Fruit fly (Drosophila melanogaster) whole organism, embryonic: ENCODE data around the gene CG10802.

Experiments
- C15 ChIP-seq: fragments of 200-800 bp; sonication (Bioruptor generic); IDR thresholded peaks from 3 replicates; pipeline ENCODE4 v1.3.6; 2022; ENCODE audit warnings: missing biosample characterization, missing genetic modification characterization
- CG10462 ChIP-seq: fragments of 200-800 bp; sonication (Bioruptor generic); optimal IDR thresholded peaks from 2 replicates; lab custom pipeline; 2016; ENCODE audit warnings: missing biosample characterization, missing genetic modification characterization
- CG11695 ChIP-seq: fragments of 200-800 bp; sonication (Bioruptor generic); IDR thresholded peaks from 3 replicates; pipeline ENCODE4 v1.3.6; 2022; ENCODE audit warnings: missing biosample characterization, missing genetic modification characterization
- CG12299 ChIP-seq: fragments of 200-800 bp; sonication (Bioruptor generic); optimal IDR thresholded peaks from 2 replicates; lab custom pipeline; 2018; ENCODE audit warnings: missing biosample characterization, mild to moderate bottlenecking, missing genetic modification characterization
- CG12942 ChIP-seq: fragments of 200-800 bp; sonication (Bioruptor generic); optimal IDR thresholded peaks from 3 replicates; lab custom pipeline; 2016; ENCODE audit warnings: missing biosample characterization, missing genetic modification characterization
- CG13123 ChIP-seq: fragments of 200-800 bp; sonication (Bioruptor generic); optimal IDR thresholded peaks from 2 replicates; lab custom pipeline; 2016; ENCODE audit warnings: missing biosample characterization, missing genetic modification characterization
- CG14965 ChIP-seq: fragments of 200-800 bp; sonication (Bioruptor generic); optimal IDR thresholded peaks from 2 replicates; lab custom pipeline; 2016; ENCODE audit warnings: missing biosample characterization, missing genetic modification characterization, borderline replicate concordance
- CG1603 ChIP-seq: fragments of 200-800 bp; sonication (Bioruptor generic); optimal IDR thresholded peaks from 2 replicates; lab custom pipeline; 2019; ENCODE audit warnings: missing biosample characterization, mild to moderate bottlenecking, missing genetic modification characterization, moderate library complexity
- CG17361 ChIP-seq: fragments of 200-800 bp; sonication (Bioruptor generic); IDR thresholded peaks from 3 replicates; pipeline ENCODE4 v1.3.6; 2022; ENCODE audit warnings: missing biosample characterization, missing genetic modification characterization
- CG18476 ChIP-seq: fragments of 200-800 bp; sonication (Bioruptor generic); optimal IDR thresholded peaks from 2 replicates; lab custom pipeline; 2016; ENCODE audit warnings: missing biosample characterization, mild to moderate bottlenecking, missing genetic modification characterization
- CG2202 ChIP-seq: fragments of 200-800 bp; sonication (Bioruptor generic); optimal IDR thresholded peaks from 2 replicates; lab custom pipeline; 2018; ENCODE audit warnings: missing biosample characterization, mild to moderate bottlenecking, missing genetic modification characterization
- CG2678 ChIP-seq: fragments of 200-800 bp; sonication (Bioruptor generic); optimal IDR thresholded peaks from 3 replicates; lab custom pipeline; 2019; ENCODE audit warnings: missing biosample characterization, mild to moderate bottlenecking, missing genetic modification characterization, moderate library complexity
- CG2875 ChIP-seq: fragments of 200-800 bp; sonication (Bioruptor generic); optimal IDR thresholded peaks from 2 replicates; lab custom pipeline; 2017; ENCODE audit warnings: missing biosample characterization, mild to moderate bottlenecking, missing genetic modification characterization, missing genetic modification reagents
- CG2889 ChIP-seq: fragments of 200-800 bp; sonication (Bioruptor generic); IDR thresholded peaks from 3 replicates; pipeline ENCODE4 v1.3.6; 2022; ENCODE audit warnings: missing biosample characterization, missing genetic modification characterization
- CG30020 ChIP-seq: fragments of 200-800 bp; optimal IDR thresholded peaks from 2 replicates; lab custom pipeline; 2019; ENCODE audit warnings: missing biosample characterization, mild to moderate bottlenecking, missing genetic modification characterization, moderate library complexity
- CG30403 ChIP-seq: fragments of 200-800 bp; sonication (Bioruptor generic); optimal IDR thresholded peaks from 3 replicates; lab custom pipeline; 2016; ENCODE audit warnings: missing biosample characterization, missing genetic modification characterization
- CG3065 ChIP-seq: fragments of 200-800 bp; sonication (Bioruptor generic); optimal IDR thresholded peaks from 2 replicates; lab custom pipeline; 2016; ENCODE audit warnings: missing biosample characterization, missing genetic modification characterization
- CG4854 ChIP-seq: fragments of 200-800 bp; sonication (Bioruptor generic); optimal IDR thresholded peaks from 2 replicates; lab custom pipeline; 2016; ENCODE audit warnings: missing biosample characterization, missing genetic modification characterization, inconsistent platforms
- CG6791 ChIP-seq: fragments of 200-800 bp; sonication (Bioruptor generic); IDR thresholded peaks from 3 replicates; pipeline ENCODE4 v1.3.6; 2022; ENCODE audit warnings: missing biosample characterization, missing genetic modification characterization; ENCODE audit not compliant: partially characterized antibody
- CG6813 ChIP-seq: fragments of 200-800 bp; sonication (Bioruptor generic); optimal IDR thresholded peaks from 2 replicates; lab custom pipeline; 2017; ENCODE audit warnings: missing biosample characterization, missing genetic modification characterization, mild to moderate bottlenecking, moderate library complexity, missing genetic modification reagents
- CG7556 ChIP-seq: fragments of 200-800 bp; sonication (Bioruptor generic); optimal IDR thresholded peaks from 2 replicates; lab custom pipeline; 2017; ENCODE audit warnings: missing biosample characterization, mild to moderate bottlenecking, missing genetic modification characterization
- CG8290 ChIP-seq, 3 experiments: fragments of 200-800 bp; sonication (Bioruptor generic); optimal IDR thresholded peaks; 2 replicates each; lab custom pipeline; 2016 to 2019; ENCODE audit warnings: missing biosample characterization in 3 of 3, missing genetic modification characterization in 3 of 3, mild to moderate bottlenecking in 2 of 3, moderate library complexity in 1 of 3
- CkIIα-i1 ChIP-seq: fragments of 200-800 bp; sonication (Bioruptor generic); IDR thresholded peaks from 2 replicates; pipeline ENCODE4 v1.3.6; 2022; ENCODE audit warnings: missing biosample characterization, missing genetic modification characterization
- D19B ChIP-seq: fragments of 200-800 bp; sonication (Bioruptor generic); optimal IDR thresholded peaks from 2 replicates; lab custom pipeline; 2017; ENCODE audit warnings: missing biosample characterization, mild to moderate bottlenecking, missing genetic modification characterization
- Gsc ChIP-seq: fragments of 200-800 bp; sonication (Bioruptor generic); IDR thresholded peaks from 2 replicates; pipeline ENCODE4 v1.3.6; 2022; ENCODE audit warnings: missing biosample characterization, missing genetic modification characterization
- HLH54F ChIP-seq: fragments of 200-800 bp; sonication (Bioruptor generic); optimal IDR thresholded peaks from 3 replicates; lab custom pipeline; 2016; ENCODE audit warnings: missing biosample characterization, missing genetic modification characterization
- HmgD ChIP-seq: fragments of 200-800 bp; sonication (Bioruptor generic); optimal IDR thresholded peaks from 3 replicates; lab custom pipeline; 2016; ENCODE audit warnings: missing biosample characterization, missing genetic modification characterization
- Hmr ChIP-seq: fragments of 200-800 bp; sonication (Bioruptor generic); optimal IDR thresholded peaks from 3 replicates; lab custom pipeline; 2017; ENCODE audit warnings: mild to moderate bottlenecking, missing biosample characterization, missing genetic modification reagents, missing genetic modification characterization
- NFAT ChIP-seq: fragments of 200-800 bp; sonication (Bioruptor generic); IDR thresholded peaks from 2 replicates; pipeline ENCODE4 v1.3.6; 2022; ENCODE audit warnings: missing biosample characterization, missing genetic modification characterization
- Nf-YA ChIP-seq: fragments of 200-800 bp; sonication (Bioruptor generic); IDR thresholded peaks from 2 replicates; pipeline ENCODE4 v1.3.6; 2022; ENCODE audit warnings: missing biosample characterization, missing genetic modification characterization
- Oaz ChIP-seq: fragments of 200-800 bp; sonication (Bioruptor generic); IDR thresholded peaks from 2 replicates; pipeline ENCODE4 v1.3.6; 2022; ENCODE audit warnings: missing biosample characterization, missing genetic modification characterization
- Spps ChIP-seq: fragments of 200-800 bp; sonication (Bioruptor generic); optimal IDR thresholded peaks from 2 replicates; lab custom pipeline; 2018; ENCODE audit warnings: missing biosample characterization, mild to moderate bottlenecking, missing genetic modification characterization
- Tbp ChIP-seq: fragments of >200 bp; optimal IDR thresholded peaks from 2 replicates; lab custom pipeline; 2018; ENCODE audit warnings: missing biosample characterization, missing genetic modification characterization
- Vsx1 ChIP-seq: fragments of 200-800 bp; sonication (Bioruptor generic); optimal IDR thresholded peaks from 2 replicates; lab custom pipeline; 2017; ENCODE audit warnings: missing biosample characterization, mild to moderate bottlenecking, missing genetic modification characterization, missing genetic modification reagents
- aop ChIP-seq: fragments of 200-800 bp; sonication (Bioruptor generic); IDR thresholded peaks from 2 replicates; pipeline ENCODE4 v1.3.6; 2022; ENCODE audit warnings: missing biosample characterization, missing genetic modification characterization
- caup ChIP-seq: fragments of 200-800 bp; sonication (Bioruptor generic); optimal IDR thresholded peaks from 3 replicates; lab custom pipeline; 2017; ENCODE audit warnings: missing biosample characterization, mild to moderate bottlenecking, missing genetic modification characterization, moderate library complexity; ENCODE audit not compliant: severe bottlenecking
- crc ChIP-seq: fragments of 200-800 bp; sonication (Bioruptor generic); optimal IDR thresholded peaks from 2 replicates; lab custom pipeline; 2016; ENCODE audit warnings: missing biosample characterization, missing genetic modification characterization
- danr ChIP-seq: fragments of 200-800 bp; sonication (Bioruptor generic); IDR thresholded peaks from 2 replicates; pipeline ENCODE4 v1.3.6; 2022; ENCODE audit warnings: missing biosample characterization, missing genetic modification characterization
- exex ChIP-seq: fragments of 200-800 bp; sonication (Bioruptor generic); optimal IDR thresholded peaks from 4 replicates; lab custom pipeline; 2018; ENCODE audit warnings: missing biosample characterization, mild to moderate bottlenecking, missing genetic modification characterization, moderate library complexity
- eyg ChIP-seq: fragments of 200-800 bp; sonication (Bioruptor generic); optimal IDR thresholded peaks from 3 replicates; lab custom pipeline; 2016; ENCODE audit warnings: missing biosample characterization, missing genetic modification characterization
- fd64A ChIP-seq: fragments of 200-800 bp; sonication (Bioruptor generic); optimal IDR thresholded peaks from 3 replicates; lab custom pipeline; 2018; ENCODE audit warnings: missing biosample characterization, mild to moderate bottlenecking, missing genetic modification characterization
- h ChIP-seq: fragments of >200 bp; optimal IDR thresholded peaks from 2 replicates; lab custom pipeline; 2017
- jumu ChIP-seq: fragments of 200-800 bp; sonication (Bioruptor generic); optimal IDR thresholded peaks from 3 replicates; lab custom pipeline; 2016; ENCODE audit warnings: missing biosample characterization, missing genetic modification characterization
- mam ChIP-seq: fragments of 200-800 bp; sonication (Bioruptor generic); optimal IDR thresholded peaks from 3 replicates; lab custom pipeline; 2016; ENCODE audit warnings: missing biosample characterization, missing genetic modification characterization
- mirr ChIP-seq: fragments of 200-800 bp; sonication (Bioruptor generic); optimal IDR thresholded peaks from 3 replicates; lab custom pipeline; 2018; ENCODE audit warnings: missing biosample characterization, mild to moderate bottlenecking, missing genetic modification characterization
- org-1 ChIP-seq: fragments of 200-800 bp; sonication (Bioruptor generic); optimal IDR thresholded peaks from 2 replicates; lab custom pipeline; 2017; ENCODE audit warnings: missing biosample characterization, missing genetic modification characterization
- peb ChIP-seq: fragments of 200-800 bp; sonication (Bioruptor generic); IDR thresholded peaks from 2 replicates; pipeline ENCODE4 v1.3.6; 2022; ENCODE audit warnings: missing biosample characterization, missing genetic modification characterization
- prd ChIP-seq, 3 experiments: fragments of >200 bp in 2 of 3; fragments of 200-800 bp in 1 of 3; sonication (Bioruptor generic) in 1 of 3; optimal IDR thresholded peaks in 2 of 3; IDR thresholded peaks in 1 of 3; 2 replicates in 2 of 3; 3 replicates in 1 of 3; pipeline versions ENCODE4 v1.3.6 to Lab custom; 2017 to 2022; ENCODE audit warnings: missing biosample characterization in 1 of 3, missing genetic modification characterization in 1 of 3
- sens ChIP-seq: fragments of 200-800 bp; sonication (Bioruptor generic); peaks from one replicate; lab custom pipeline; 2016; ENCODE audit warnings: missing biosample characterization, missing genetic modification characterization
- sug ChIP-seq: fragments of 200-800 bp; optimal IDR thresholded peaks from 2 replicates; lab custom pipeline; 2019; ENCODE audit warnings: missing biosample characterization, mild to moderate bottlenecking, missing genetic modification characterization, moderate library complexity
- usp ChIP-seq: fragments of >200 bp; optimal IDR thresholded peaks from 2 replicates; lab custom pipeline; 2017; ENCODE audit warnings: missing biosample characterization, missing genetic modification characterization

CG10802 gene

DNA sequence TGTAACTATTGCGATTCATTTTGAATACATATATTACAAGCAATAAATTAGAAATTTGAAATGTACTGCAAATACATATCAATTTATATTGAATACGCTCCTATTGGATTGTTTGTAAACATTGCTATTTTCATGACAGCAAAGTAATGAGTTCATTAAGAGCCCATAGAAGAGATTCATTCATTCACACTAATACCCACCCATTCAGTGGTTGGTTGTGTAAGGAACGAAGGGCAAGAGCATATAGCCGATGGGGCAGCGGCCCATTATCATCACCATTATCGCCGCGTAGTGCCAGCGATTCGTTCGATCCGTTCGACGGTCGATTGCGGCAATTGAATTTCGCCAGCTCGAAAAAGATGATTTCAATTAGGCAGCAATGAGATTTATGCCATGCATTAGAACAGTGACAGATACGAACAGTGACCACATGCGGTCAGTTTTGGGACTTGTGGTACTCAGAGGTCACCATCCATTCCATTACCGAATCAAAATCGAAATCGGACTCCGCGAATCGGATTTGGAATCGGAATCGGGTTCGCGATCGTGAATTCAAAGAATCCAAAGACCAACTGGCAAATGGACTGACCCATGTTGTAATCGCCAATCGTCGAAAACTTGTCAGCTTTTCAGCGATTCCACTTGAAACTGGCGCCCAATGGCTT, 40.1 kb upstream of the CG10802 start (continued):
- TF ChIP-seq prd (optimal IDR thresholded peaks at IDR 0.05; lab: Kevin White, UChicago) = no peak
- no peak for TF ChIP-seq prd (GFP tag; IDR thresholded peaks at IDR 0.05; lab: Robert Waterston, UW)
- TF ChIP-seq mirr = peak; percentile 20
- no peak for TF ChIP-seq h (lab: Kevin White, UChicago)
- no peak for TF ChIP-seq Nf-YA (GFP tag; lab: Robert Waterston, UW)
- no peak for TF ChIP-seq HmgD (GFP tag; lab: Kevin White, UChicago)
- no peak for TF ChIP-seq CG17361 (GFP tag; lab: Robert Waterston, UW)
- TF ChIP-seq usp (GFP tag; lab: Kevin White, UChicago) = no peak
- TF ChIP-seq jumu (GFP tag; lab: Kevin White, UChicago) = no peak
- peak; percentile 28 for TF ChIP-seq D19B (GFP tag; lab: Kevin White, UChicago)
- no peak for TF ChIP-seq CG8290 (GFP tag; optimal IDR thresholded peaks at IDR 0.05; lab: Kevin White, UChicago)
- TF ChIP-seq CG8290 (tag; optimal IDR thresholded peaks at IDR 0.05; lab: Kevin White, UChicago) = peak in 1 of 2 experiments; percentile 5
- TF ChIP-seq HLH54F = no peak
- TF ChIP-seq CG13123 (GFP tag; lab: Kevin White, UChicago) = no peak
- TF ChIP-seq CG6791 (GFP tag; lab: Robert Waterston, UW) = no peak
- no peak for TF ChIP-seq caup (GFP tag; lab: Kevin White, UChicago)
- TF ChIP-seq crc (GFP tag; lab: Kevin White, UChicago) = no peak
- TF ChIP-seq sens (GFP tag; lab: Kevin White, UChicago) = peak; percentile 6
- no peak for TF ChIP-seq CG6813 (GFP tag; lab: Kevin White, UChicago)
- no peak for TF ChIP-seq CG30020
- TF ChIP-seq NFAT (GFP tag; lab: Robert Waterston, UW) = no peak
- TF ChIP-seq CG2678 (tag; lab: Kevin White, UChicago) = peak; percentile 22
- no peak for TF ChIP-seq CG2889 (GFP tag; lab: Robert Waterston, UW)
- peak; percentile 69 for TF ChIP-seq sug (tag; lab: Kevin White, UChicago)
- no peak for TF ChIP-seq org-1 (GFP tag; lab: Kevin White, UChicago)
- TF ChIP-seq CG11695 (GFP tag; lab: Robert Waterston, UW) = no peak
- TF ChIP-seq C15 (GFP tag; lab: Robert Waterston, UW) = no peak
- no peak for TF ChIP-seq CG4854 (GFP tag; lab: Kevin White, UChicago)
- no peak for TF ChIP-seq CG2202 (tag; lab: Kevin White, UChicago)
- TF ChIP-seq CG12299 (tag; lab: Kevin White, UChicago) = no peak
- TF ChIP-seq CG30403 (GFP tag; lab: Kevin White, UChicago) = peak; percentile 15

- TF ChIP-seq CG14965 (no peak), mam (GFP tag; lab: Kevin White, UChicago) (no peak), CG7556 (GFP tag; lab: Kevin White, UChicago) (no peak), CG18476 (GFP tag; lab: Kevin White, UChicago) (no peak), Hmr (GFP tag; lab: Kevin White, UChicago) (no peak), CG12942 (no peak), CG3065 (GFP tag; lab: Kevin White, UChicago) (no peak), Gsc (GFP tag; lab: Robert Waterston, UW) (no peak), CG2875 (no peak), CG1603 (tag; lab: Kevin White, UChicago) (no peak), fd64A (no peak), aop (GFP tag; lab: Robert Waterston, UW) (no peak), CG10462 (GFP tag; lab: Kevin White, UChicago) (no peak), Spps (tag; lab: Kevin White, UChicago) (no peak), Vsx1 (GFP tag; lab: Kevin White, UChicago) (no peak), Oaz (no peak), danr (GFP tag; lab: Robert Waterston, UW) (no peak), exex (tag; lab: Kevin White, UChicago) (peak; percentile 95), CkIIα-i1 (GFP tag; lab: Robert Waterston, UW) (no peak), Tbp (GFP tag; lab: Kevin White, UChicago) (no peak), eyg (GFP tag; lab: Kevin White, UChicago) (no peak), peb (GFP tag; lab: Robert Waterston, UW) (no peak)
Measured at dm6 chrX:3443902-3444301, 38.9 kb upstream of the CG10802 start.
